Worm (Caenorhabditis elegans): ENCODE data around the gene K11H12.6.

- no peak for TF ChIP-seq zag-1 (tag; optimal IDR thresholded peaks at IDR 0.05)
- no peak for TF ChIP-seq snpc-4 (tag; optimal IDR thresholded peaks at IDR 0.05)
- no peak for TF ChIP-seq ama-1 (optimal IDR thresholded peaks at IDR 0.05)
- no peak for TF ChIP-seq ceh-82 (tag; optimal IDR thresholded peaks at IDR 0.05)
- TF ChIP-seq nhr-25 (tag; optimal IDR thresholded peaks at IDR 0.05): no peak
- no peak for TF ChIP-seq elt-1 (tag; optimal IDR thresholded peaks at IDR 0.05)
- TF ChIP-seq elt-2 (tag; optimal IDR thresholded peaks at IDR 0.05): peak; percentile 6
Measured at ce11 chrIV:658497-659177, 8.5 kb upstream of the K11H12.6 start.
